Worm (Caenorhabditis elegans) whole organism, late embryonic: ENCODE results near the gene gop-2.

Experiments
- F13H6.1 ChIP-seq: sonication (generic microtip); optimal IDR thresholded peaks from 2 replicates; lab custom pipeline; 2016; ENCODE audit warnings: missing genetic modification characterization, missing compliant biosample characterization
- K02D7.2 ChIP-seq: sonication (generic microtip); optimal IDR thresholded peaks from 2 replicates; lab custom pipeline; 2017; ENCODE audit warnings: mild to moderate bottlenecking, missing genetic modification characterization, missing compliant biosample characterization
- fkh-10 ChIP-seq: fragments of 150-350 bp; optimal IDR thresholded peaks from 2 replicates; lab custom pipeline; 2014; ENCODE audit warnings: missing biosample characterization, missing genetic modification reagents, missing genetic modification characterization
- fkh-6 ChIP-seq: sonication (generic microtip); optimal IDR thresholded peaks from 2 replicates; lab custom pipeline; 2016; ENCODE audit warnings: missing genetic modification characterization, missing compliant biosample characterization
- hlh-13 ChIP-seq: fragments of 200-800 bp; sonication (Bioruptor generic); optimal IDR thresholded peaks from 2 replicates; lab custom pipeline; 2018; ENCODE audit warnings: mild to moderate bottlenecking, missing genetic modification characterization, missing compliant biosample characterization
- pag-3 ChIP-seq: sonication (generic microtip); optimal IDR thresholded peaks from 2 replicates; lab custom pipeline; 2016; ENCODE audit warnings: missing compliant biosample characterization, missing genetic modification characterization, borderline replicate concordance
- pat-9 ChIP-seq: fragments of 200-800 bp; sonication (Bioruptor generic); optimal IDR thresholded peaks from 2 replicates; lab custom pipeline; 2018; ENCODE audit warnings: mild to moderate bottlenecking, missing genetic modification characterization, moderate library complexity, missing compliant biosample characterization
- pros-1 ChIP-seq: fragments of 150-350 bp; optimal IDR thresholded peaks from 2 replicates; lab custom pipeline; 2014; ENCODE audit warnings: missing biosample characterization, missing genetic modification reagents, missing genetic modification characterization
- sdc-2 ChIP-seq: sonication (generic microtip); optimal IDR thresholded peaks from 2 replicates; lab custom pipeline; 2016; ENCODE audit warnings: missing genotype, missing genetic modification characterization, missing compliant biosample characterization
- sox-4 ChIP-seq: sonication (generic microtip); optimal IDR thresholded peaks from 2 replicates; lab custom pipeline; 2017; ENCODE audit warnings: mild to moderate bottlenecking, missing genetic modification characterization, inconsistent platforms, missing compliant biosample characterization

DNA sequence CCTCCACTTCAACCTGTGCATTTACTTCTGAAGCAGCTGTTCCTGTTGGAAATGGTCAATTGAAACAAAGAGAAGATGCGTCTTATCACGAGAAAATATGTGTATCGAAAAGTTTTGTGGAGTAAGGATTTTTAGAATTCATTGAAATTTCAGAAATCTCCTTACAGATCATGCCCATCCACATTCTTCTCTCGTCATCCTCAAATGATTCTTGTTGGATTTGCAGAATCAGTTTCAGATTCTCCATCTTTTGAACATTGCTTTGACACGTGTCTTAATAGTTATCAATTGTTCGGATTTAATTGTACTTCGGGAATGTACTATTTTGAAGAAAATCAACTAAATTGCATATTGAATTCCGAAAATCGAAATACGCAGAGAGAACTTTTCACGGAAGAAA is 45.2 kb downstream of the gop-2 start:
- TF ChIP-seq F13H6.1, result no peak
- TF ChIP-seq pros-1 (tag; lab: Kevin White, UChicago), result no peak
- TF ChIP-seq hlh-13 (GFP tag; lab: Kevin White, UChicago), result no peak
- TF ChIP-seq pag-3 (tag; lab: Kevin White, UChicago), result no peak
- no peak for TF ChIP-seq K02D7.2 (tag; lab: Kevin White, UChicago)
- no peak for TF ChIP-seq fkh-6 (tag; lab: Kevin White, UChicago)
- TF ChIP-seq fkh-10 (GFP tag; lab: Kevin White, UChicago), result no peak
- TF ChIP-seq sox-4, result no peak
- TF ChIP-seq pat-9 (tag; lab: Kevin White, UChicago), result no peak
- TF ChIP-seq sdc-2, result no peak
